Fruit fly (Drosophila melanogaster) whole organism, embryonic: ENCODE data around the gene Arl5.

Source experiments
- Ada2b ChIP-seq: fragments of 200-800 bp; sonication (Bioruptor generic); IDR thresholded peaks from 2 replicates; pipeline ENCODE4 v1.3.6; 2022; ENCODE audit warnings: missing biosample characterization, missing genetic modification characterization
- CG1024 ChIP-seq: fragments of 200-800 bp; sonication (Bioruptor generic); IDR thresholded peaks from 2 replicates; pipeline ENCODE4 v1.3.6; 2022; ENCODE audit warnings: missing biosample characterization, missing genetic modification characterization
- CG10654 ChIP-seq: fragments of 200-800 bp; sonication (Bioruptor generic); optimal IDR thresholded peaks from 2 replicates; lab custom pipeline; 2016; ENCODE audit warnings: missing biosample characterization, missing genetic modification characterization
- CG11560 ChIP-seq: fragments of 200-800 bp; sonication (Bioruptor generic); IDR thresholded peaks from 3 replicates; pipeline ENCODE4 v1.3.6; 2022; ENCODE audit warnings: missing biosample characterization, missing genetic modification characterization
- CG11695 ChIP-seq: fragments of 200-800 bp; sonication (Bioruptor generic); IDR thresholded peaks from 3 replicates; pipeline ENCODE4 v1.3.6; 2022; ENCODE audit warnings: missing biosample characterization, missing genetic modification characterization
- CG14014 ChIP-seq: fragments of 200-800 bp; sonication (Bioruptor generic); IDR thresholded peaks from 2 replicates; pipeline ENCODE4 v1.3.6; 2022; ENCODE audit warnings: missing biosample characterization, missing genetic modification characterization
- CG15269 ChIP-seq: fragments of 200-800 bp; sonication (Bioruptor generic); optimal IDR thresholded peaks from 2 replicates; lab custom pipeline; 2018; ENCODE audit warnings: missing biosample characterization, mild to moderate bottlenecking, missing genetic modification characterization, moderate library complexity
- CG15479 ChIP-seq: fragments of 200-800 bp; sonication (Bioruptor generic); optimal IDR thresholded peaks from 3 replicates; lab custom pipeline; 2019; ENCODE audit warnings: missing biosample characterization, mild to moderate bottlenecking, missing genetic modification characterization, moderate library complexity
- CG15601 ChIP-seq: fragments of 200-800 bp; sonication (Bioruptor generic); optimal IDR thresholded peaks from 3 replicates; lab custom pipeline; 2019; ENCODE audit warnings: missing biosample characterization, mild to moderate bottlenecking, missing genetic modification characterization, moderate library complexity
- CG16815 ChIP-seq: fragments of 200-800 bp; sonication (Bioruptor generic); optimal IDR thresholded peaks from 3 replicates; lab custom pipeline; 2017; ENCODE audit warnings: missing biosample characterization, mild to moderate bottlenecking, missing genetic modification characterization
- CG17612 ChIP-seq: fragments of 200-800 bp; sonication (Bioruptor generic); IDR thresholded peaks from 2 replicates; pipeline ENCODE4 v1.3.6; 2022; ENCODE audit warnings: missing biosample characterization, missing genetic modification characterization
- CG17829 ChIP-seq: fragments of 200-800 bp; optimal IDR thresholded peaks from 2 replicates; lab custom pipeline; 2019; ENCODE audit warnings: missing biosample characterization, mild to moderate bottlenecking, missing genetic modification characterization, moderate library complexity
- CG2712 ChIP-seq: fragments of 200-800 bp; optimal IDR thresholded peaks from 3 replicates; lab custom pipeline; 2019; ENCODE audit warnings: missing biosample characterization, mild to moderate bottlenecking, missing genetic modification characterization, moderate library complexity
- CG31224 ChIP-seq: fragments of 200-800 bp; sonication (Bioruptor generic); IDR thresholded peaks from 2 replicates; pipeline ENCODE4 v1.3.6; 2022; ENCODE audit warnings: missing biosample characterization, missing genetic modification characterization
- CG34224 ChIP-seq: fragments of 200-800 bp; sonication (Bioruptor generic); IDR thresholded peaks from 3 replicates; pipeline ENCODE4 v1.3.6; 2022; ENCODE audit warnings: missing biosample characterization, missing genetic modification characterization; ENCODE audit not compliant: partially characterized antibody
- CG42726 ChIP-seq: fragments of 200-800 bp; sonication (Bioruptor generic); IDR thresholded peaks from 2 replicates; pipeline ENCODE4 v1.3.6; 2022; ENCODE audit warnings: missing biosample characterization, missing genetic modification characterization; ENCODE audit not compliant: partially characterized antibody
- CG5180 ChIP-seq: fragments of 200-800 bp; sonication (Bioruptor generic); optimal IDR thresholded peaks from 3 replicates; lab custom pipeline; 2017; ENCODE audit warnings: missing biosample characterization, missing genetic modification characterization, mild to moderate bottlenecking, moderate library complexity, missing genetic modification reagents
- CG6854 ChIP-seq: fragments of 200-800 bp; sonication (Bioruptor generic); optimal IDR thresholded peaks from 3 replicates; lab custom pipeline; 2017; ENCODE audit warnings: missing biosample characterization, mild to moderate bottlenecking, missing genetic modification characterization
- CG7963 ChIP-seq: fragments of 200-800 bp; sonication (Bioruptor generic); IDR thresholded peaks from 3 replicates; pipeline ENCODE4 v1.3.6; 2022; ENCODE audit warnings: missing biosample characterization, missing genetic modification characterization; ENCODE audit not compliant: partially characterized antibody
- CG8089 ChIP-seq: fragments of 200-800 bp; sonication (Bioruptor generic); optimal IDR thresholded peaks from 3 replicates; lab custom pipeline; 2016; ENCODE audit warnings: missing biosample characterization, missing genetic modification characterization
- D ChIP-seq, 2 experiments: fragments of 200-800 bp in 1 of 2; fragments of >200 bp in 1 of 2; sonication (Bioruptor generic) in 1 of 2; optimal IDR thresholded peaks; 2 replicates in 1 of 2; 3 replicates in 1 of 2; lab custom pipeline; 2017; ENCODE audit warnings: mild to moderate bottlenecking in 1 of 2, missing biosample characterization in 1 of 2, missing genetic modification characterization in 1 of 2, missing genetic modification reagents in 1 of 2
- Gsc ChIP-seq: fragments of 200-800 bp; sonication (Bioruptor generic); IDR thresholded peaks from 2 replicates; pipeline ENCODE4 v1.3.6; 2022; ENCODE audit warnings: missing biosample characterization, missing genetic modification characterization
- H15 ChIP-seq: fragments of 200-800 bp; sonication (Bioruptor generic); IDR thresholded peaks from 3 replicates; pipeline ENCODE4 v1.3.6; 2022; ENCODE audit warnings: missing biosample characterization, missing genetic modification characterization
- Hr3 ChIP-seq: fragments of 200-800 bp; sonication (Bioruptor generic); optimal IDR thresholded peaks from 3 replicates; lab custom pipeline; 2016; ENCODE audit warnings: missing biosample characterization, missing genetic modification characterization
- Jarid2 ChIP-seq: fragments of 200-800 bp; sonication (Bioruptor generic); optimal IDR thresholded peaks from 3 replicates; lab custom pipeline; 2017; ENCODE audit warnings: mild to moderate bottlenecking, missing biosample characterization, missing genetic modification reagents, missing genetic modification characterization
- Max ChIP-seq: fragments of 200-800 bp; sonication (Bioruptor generic); optimal IDR thresholded peaks from 2 replicates; lab custom pipeline; 2016; ENCODE audit warnings: missing biosample characterization, mild to moderate bottlenecking, missing genetic modification characterization
- Med ChIP-seq: fragments of 200-800 bp; sonication (Bioruptor generic); peaks from one replicate; lab custom pipeline; 2016; ENCODE audit warnings: missing biosample characterization, missing genetic modification characterization, mild to moderate bottlenecking, inconsistent platforms, moderate library complexity
- Nf-YB ChIP-seq: fragments of 200-800 bp; sonication (Bioruptor generic); optimal IDR thresholded peaks from 3 replicates; lab custom pipeline; 2019; ENCODE audit warnings: missing biosample characterization, mild to moderate bottlenecking, missing genetic modification characterization, moderate library complexity
- Rx ChIP-seq: fragments of 200-800 bp; sonication (Bioruptor generic); IDR thresholded peaks from 2 replicates; pipeline ENCODE4 v1.3.6; 2022; ENCODE audit warnings: missing biosample characterization, missing genetic modification characterization
- Xbp1 ChIP-seq: fragments of 200-800 bp; sonication (Bioruptor generic); optimal IDR thresholded peaks from 3 replicates; lab custom pipeline; 2016; ENCODE audit warnings: missing biosample characterization, mild to moderate bottlenecking, missing genetic modification characterization
- aop ChIP-seq: fragments of 200-800 bp; sonication (Bioruptor generic); IDR thresholded peaks from 2 replicates; pipeline ENCODE4 v1.3.6; 2022; ENCODE audit warnings: missing biosample characterization, missing genetic modification characterization
- cas ChIP-seq: fragments of 200-800 bp; sonication (Bioruptor generic); IDR thresholded peaks from 2 replicates; pipeline ENCODE4 v1.3.6; 2022; ENCODE audit warnings: missing biosample characterization, missing genetic modification characterization
- da ChIP-seq: fragments of 200-800 bp; sonication (Bioruptor generic); optimal IDR thresholded peaks from 2 replicates; lab custom pipeline; 2016; ENCODE audit warnings: missing biosample characterization, missing genetic modification characterization
- dan ChIP-seq: fragments of 200-800 bp; sonication (Bioruptor generic); IDR thresholded peaks from 2 replicates; pipeline ENCODE4 v1.3.6; 2022; ENCODE audit warnings: missing biosample characterization, missing genetic modification characterization
- danr ChIP-seq: fragments of 200-800 bp; sonication (Bioruptor generic); IDR thresholded peaks from 2 replicates; pipeline ENCODE4 v1.3.6; 2022; ENCODE audit warnings: missing biosample characterization, missing genetic modification characterization
- dimm ChIP-seq: fragments of 200-800 bp; sonication (Bioruptor generic); IDR thresholded peaks from 2 replicates; pipeline ENCODE4 v1.3.6; 2022; ENCODE audit warnings: missing biosample characterization, missing genetic modification characterization
- dm ChIP-seq: fragments of 200-800 bp; sonication (Bioruptor generic); optimal IDR thresholded peaks from 3 replicates; lab custom pipeline; 2016; ENCODE audit warnings: missing biosample characterization, missing genetic modification characterization
- esg ChIP-seq: fragments of 200-800 bp; sonication (Bioruptor generic); conservative IDR thresholded peaks from 2 replicates; pipeline ENCODE4 v1.3.6; 2022; ENCODE audit warnings: missing biosample characterization, missing genetic modification characterization
- ftz-f1 ChIP-seq: fragments of 200-800 bp; sonication (Bioruptor generic); optimal IDR thresholded peaks from 2 replicates; lab custom pipeline; 2016; ENCODE audit warnings: missing biosample characterization, missing genetic modification characterization
- gce ChIP-seq: fragments of 200-800 bp; sonication (Bioruptor generic); IDR thresholded peaks from 3 replicates; pipeline ENCODE4 v1.3.6; 2022; ENCODE audit warnings: missing biosample characterization, missing genetic modification characterization
- gsb ChIP-seq: fragments of 200-800 bp; sonication (Bioruptor generic); IDR thresholded peaks from 2 replicates; pipeline ENCODE4 v1.3.6; 2022; ENCODE audit warnings: missing biosample characterization, missing genetic modification characterization
- kah ChIP-seq: fragments of 200-800 bp; sonication (Bioruptor generic); optimal IDR thresholded peaks from 2 replicates; lab custom pipeline; 2018; ENCODE audit warnings: missing biosample characterization, mild to moderate bottlenecking, missing genetic modification characterization
- kni ChIP-seq: fragments of 200-800 bp; sonication (Bioruptor generic); optimal IDR thresholded peaks from 3 replicates; lab custom pipeline; 2017; ENCODE audit warnings: mild to moderate bottlenecking, missing biosample characterization, missing genetic modification reagents, missing genetic modification characterization
- nom ChIP-seq: fragments of 200-800 bp; sonication (Bioruptor generic); optimal IDR thresholded peaks from 2 replicates; lab custom pipeline; 2017; ENCODE audit warnings: missing biosample characterization, missing genetic modification characterization, mild to moderate bottlenecking, moderate library complexity, missing genetic modification reagents
- oc ChIP-seq: fragments of 200-800 bp; sonication (Bioruptor generic); optimal IDR thresholded peaks from 2 replicates; lab custom pipeline; 2018; ENCODE audit warnings: missing biosample characterization, mild to moderate bottlenecking, missing genetic modification characterization, moderate library complexity
- sob ChIP-seq: fragments of 200-800 bp; sonication (Bioruptor generic); IDR thresholded peaks from 2 replicates; pipeline ENCODE4 v1.3.6; 2022; ENCODE audit warnings: missing biosample characterization, missing genetic modification characterization
- trem ChIP-seq: fragments of 200-800 bp; optimal IDR thresholded peaks from 3 replicates; lab custom pipeline; 2019; ENCODE audit warnings: missing biosample characterization, mild to moderate bottlenecking, missing genetic modification characterization, moderate library complexity
- zf30C ChIP-seq: fragments of 200-800 bp; sonication (Bioruptor generic); optimal IDR thresholded peaks from 3 replicates; lab custom pipeline; 2018; ENCODE audit warnings: missing biosample characterization, mild to moderate bottlenecking, missing genetic modification characterization

Arl5 gene

dm6 chr3L:8299224-8300130 is at the start of gene Arl5, which contains the start of gene CG13671 (continued):
- 0 out of 2 replicates have a peak, but pooled peaks have one; percentile 33 for TF ChIP-seq CG17612 (GFP tag; lab: Robert Waterston, UW)
- TF ChIP-seq CG10654 = peak; percentile 80
- TF ChIP-seq CG11560 = no peak
- TF ChIP-seq dan (GFP tag; lab: Robert Waterston, UW) = peak; percentile 12; the same call in 1 of the 2 replicates
- no peak for TF ChIP-seq dimm (GFP tag; lab: Robert Waterston, UW)
- TF ChIP-seq Xbp1 (GFP tag; lab: Kevin White, UChicago) = peak; percentile 89
- peak; percentile 40 for TF ChIP-seq CG1024 (GFP tag; lab: Robert Waterston, UW)
- peak; percentile 79 for TF ChIP-seq CG17829 (tag; lab: Kevin White, UChicago)
- TF ChIP-seq nom = peak; percentile 1
- TF ChIP-seq Med = peak; percentile 92
- peak; percentile 70 for TF ChIP-seq Rx
- peak; percentile 67 for TF ChIP-seq esg (GFP tag; lab: Robert Waterston, UW)
- no peak for TF ChIP-seq oc (tag; lab: Kevin White, UChicago)
- peak; percentile 61 for TF ChIP-seq CG15601 (tag; lab: Kevin White, UChicago)
- TF ChIP-seq trem (tag; lab: Kevin White, UChicago) = peak; percentile 80
- 0 out of 2 replicates have a peak, but pooled peaks have one; percentile 55 for TF ChIP-seq cas (GFP tag; lab: Robert Waterston, UW)
- TF ChIP-seq Hr3 = peak; percentile 86
- TF ChIP-seq aop (GFP tag; lab: Robert Waterston, UW) = no peak
- peak; percentile 66; the same call in 2 of the 3 replicates for TF ChIP-seq CG34224 (GFP tag; lab: Robert Waterston, UW)
- peak; percentile 28 for TF ChIP-seq kah (GFP tag; lab: Kevin White, UChicago)
- TF ChIP-seq CG16815 = peak; percentile 56
- peak; percentile 91 for TF ChIP-seq sob (GFP tag; lab: Robert Waterston, UW)
- no peak for TF ChIP-seq dm (GFP tag; lab: Kevin White, UChicago)
- no peak for TF ChIP-seq CG5180
- TF ChIP-seq CG11695 (GFP tag; lab: Robert Waterston, UW) = peak; percentile 75; the same call in 2 of the 3 replicates
- no peak for TF ChIP-seq zf30C (GFP tag; lab: Kevin White, UChicago)
- TF ChIP-seq Max (GFP tag; lab: Kevin White, UChicago) = peak; percentile 70
- no peak; the same call in 1 of the 2 replicates for TF ChIP-seq danr (GFP tag; lab: Robert Waterston, UW)
- TF ChIP-seq Nf-YB (GFP tag; lab: Kevin White, UChicago) = peak; percentile 29
- no peak for TF ChIP-seq CG6854
- TF ChIP-seq D (optimal IDR thresholded peaks at IDR 0.05; lab: Kevin White, UChicago) = no peak
- TF ChIP-seq D (GFP tag; optimal IDR thresholded peaks at IDR 0.05; lab: Kevin White, UChicago) = peak; percentile 65
- peak; percentile 84 for TF ChIP-seq CG2712 (tag; lab: Kevin White, UChicago)
- TF ChIP-seq Jarid2 (GFP tag; lab: Kevin White, UChicago) = no peak
- 0 out of 3 replicates have a peak, but pooled peaks have one; percentile 25 for TF ChIP-seq gce (GFP tag; lab: Robert Waterston, UW)
- peak; percentile 24 for TF ChIP-seq CG8089
- TF ChIP-seq kni (GFP tag; lab: Kevin White, UChicago) = peak; percentile 60
- TF ChIP-seq CG7963 = peak; percentile 67
- TF ChIP-seq CG42726 (GFP tag; lab: Robert Waterston, UW) = no peak; the same call in 1 of the 2 replicates
- TF ChIP-seq da (GFP tag; lab: Kevin White, UChicago) = no peak
- TF ChIP-seq H15 (GFP tag; lab: Robert Waterston, UW) = peak; percentile 83
- TF ChIP-seq CG15269 (tag; lab: Kevin White, UChicago) = no peak
- TF ChIP-seq Ada2b (GFP tag; lab: Robert Waterston, UW) = peak; percentile 75
- TF ChIP-seq Gsc (GFP tag; lab: Robert Waterston, UW) = no peak
- TF ChIP-seq ftz-f1 (GFP tag; lab: Kevin White, UChicago) = peak; percentile 74
- TF ChIP-seq gsb (GFP tag; lab: Robert Waterston, UW) = no peak
- TF ChIP-seq CG31224 (GFP tag; lab: Robert Waterston, UW) = peak; percentile 66
- peak; percentile 76 for TF ChIP-seq CG14014
- no peak for TF ChIP-seq CG15479 (GFP tag; lab: Kevin White, UChicago)
